Worm (Caenorhabditis elegans) whole organism, L4 larva: ENCODE results near the gene pfd-2.

Source experiments
- Y48G9A.11 ChIP-seq: fragments of 200-800 bp; sonication (Bioruptor generic); IDR thresholded peaks from 2 replicates; pipeline ENCODE4 v1.3.6; 2022; ENCODE audit warnings: missing genetic modification reagents, missing genetic modification characterization, missing compliant biosample characterization
- lin-39 ChIP-seq: fragments of 150-350 bp; optimal IDR thresholded peaks from 2 replicates; lab custom pipeline; 2014; ENCODE audit warnings: missing biosample characterization, missing genetic modification reagents, missing genetic modification characterization
- nhr-41 ChIP-seq: fragments of 200-800 bp; sonication (Bioruptor generic); IDR thresholded peaks from 2 replicates; pipeline ENCODE4 v1.3.6; 2022; ENCODE audit warnings: missing genetic modification reagents, missing genetic modification characterization, missing compliant biosample characterization
- pqm-1 ChIP-seq: sonication (generic microtip); optimal IDR thresholded peaks from 2 replicates; lab custom pipeline; 2017; ENCODE audit warnings: missing biosample characterization, missing genetic modification characterization
- set-16 ChIP-seq: fragments of 200-800 bp; sonication (Bioruptor generic); IDR thresholded peaks from 2 replicates; pipeline ENCODE4 v1.3.6; 2022; ENCODE audit warnings: missing genetic modification reagents, missing genetic modification characterization, missing compliant biosample characterization
- ztf-11 ChIP-seq: fragments of 150-350 bp; optimal IDR thresholded peaks from 2 replicates; lab custom pipeline; 2014; ENCODE audit warnings: missing biosample characterization, missing genetic modification characterization

ce11 chrII:4319537-4320019, 6.9 kb upstream of the pfd-2 start, which contains the start of gene Y52E8A.6:
- TF ChIP-seq set-16 (GFP tag; lab: Robert Waterston, UW), result no peak
- no peak for TF ChIP-seq pqm-1 (tag; lab: Kevin White, UChicago)
- TF ChIP-seq lin-39 (tag; lab: Kevin White, UChicago), result no peak
- TF ChIP-seq Y48G9A.11 (GFP tag; lab: Robert Waterston, UW), result no peak
- no peak for TF ChIP-seq nhr-41 (GFP tag; lab: Robert Waterston, UW)
- TF ChIP-seq ztf-11 (tag; lab: Kevin White, UChicago), result no peak
